Worm (Caenorhabditis elegans): Measurements from ENCODE around the gene M163.21.

The M163.21 gene

DNA sequence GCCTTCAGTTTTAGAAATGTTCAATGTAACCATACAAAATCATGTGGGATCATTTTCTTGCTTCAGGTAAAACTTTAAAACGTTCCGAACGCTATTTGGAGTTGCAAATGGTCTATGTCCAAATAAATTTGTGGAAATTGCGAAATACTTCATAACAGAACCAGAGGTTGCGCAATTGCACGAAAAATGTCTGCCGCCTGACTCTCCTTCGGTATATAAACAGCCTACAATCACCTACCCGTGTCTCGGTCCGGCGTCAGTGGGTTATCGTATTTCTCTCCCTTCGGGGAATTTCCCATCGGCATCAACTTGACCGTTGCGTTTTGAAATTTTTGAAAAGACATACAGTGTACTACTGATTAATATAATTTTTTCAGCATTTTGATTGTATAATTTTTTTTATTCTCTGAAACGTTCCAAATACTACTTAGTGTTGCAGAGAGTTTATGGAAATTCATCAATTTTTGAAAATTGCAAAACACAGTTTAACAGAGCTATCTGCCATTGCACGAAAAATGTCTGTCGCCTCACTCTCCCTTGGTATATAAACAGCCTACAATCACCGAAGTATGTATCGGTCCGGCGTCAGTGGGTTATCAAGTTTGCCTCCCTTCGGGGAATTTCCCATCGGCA, 10.1 kb downstream of the M163.21 start:
- no peak for TF ChIP-seq cog-1 (tag; optimal IDR thresholded peaks at IDR 0.05)
- TF ChIP-seq klf-2 (GFP tag; conservative IDR thresholded peaks at IDR 0.05), result no peak
- no peak for TF ChIP-seq tab-1 (GFP tag; IDR thresholded peaks at IDR 0.05)
- no peak for TF ChIP-seq T22C8.4 (GFP tag; IDR thresholded peaks at IDR 0.05)
- TF ChIP-seq ref-1 (GFP tag; conservative IDR thresholded peaks at IDR 0.05), result no peak
- no peak for TF ChIP-seq ztf-23 (GFP tag; IDR thresholded peaks at IDR 0.05)
- TF ChIP-seq flt-1 (GFP tag; IDR thresholded peaks at IDR 0.05), result no peak
- no peak for TF ChIP-seq ztf-29 (GFP tag; IDR thresholded peaks at IDR 0.05)
- no peak for TF ChIP-seq med-1 (GFP tag; optimal IDR thresholded peaks at IDR 0.05; ENCODE audit: insufficient read depth)

DNA sequence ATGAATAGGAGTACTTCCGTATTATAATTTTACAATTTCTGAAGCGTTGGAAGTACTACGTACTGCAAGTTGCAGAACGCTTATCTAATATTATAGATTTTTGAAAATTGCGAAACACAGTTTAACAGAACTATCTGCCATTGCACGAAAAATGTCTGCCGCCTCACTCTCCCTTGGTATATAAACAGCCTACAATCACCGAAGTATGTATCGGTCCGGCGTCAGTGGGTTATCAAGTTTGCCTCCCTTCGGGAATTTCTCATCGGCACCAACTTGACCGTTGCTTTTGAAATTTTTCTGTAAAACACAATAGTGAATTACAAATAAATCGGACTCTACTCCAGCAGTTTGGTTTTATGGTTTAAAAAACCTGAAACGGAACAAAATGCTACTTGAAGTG, 10.7 kb downstream of the M163.21 start:
- no peak for TF ChIP-seq ztf-23 (GFP tag; IDR thresholded peaks at IDR 0.05)

DNA sequence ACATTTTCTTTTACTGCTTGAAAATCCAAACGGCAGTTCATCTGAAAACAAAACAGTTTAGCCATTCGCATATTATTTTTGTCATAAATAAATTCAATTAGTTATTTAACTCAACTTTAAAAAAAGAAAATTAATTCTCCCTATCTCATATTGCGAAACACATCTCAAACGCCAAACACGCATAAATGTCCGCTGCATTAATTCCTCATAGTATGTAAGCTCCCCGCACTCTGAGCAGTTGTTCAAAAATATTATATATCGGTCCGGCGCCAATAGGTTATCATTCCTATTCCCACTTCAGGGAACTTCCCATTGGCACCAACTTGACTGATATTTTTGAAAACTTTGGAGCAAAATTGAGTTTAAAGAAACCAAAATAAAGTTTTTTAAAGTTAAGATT, 11.6 kb downstream of the M163.21 start:
- no peak for TF ChIP-seq ref-1 (GFP tag; conservative IDR thresholded peaks at IDR 0.05)
- no peak for TF ChIP-seq T22C8.4 (GFP tag; IDR thresholded peaks at IDR 0.05)
- no peak for TF ChIP-seq ztf-23 (GFP tag; IDR thresholded peaks at IDR 0.05)
- no peak for TF ChIP-seq flt-1 (GFP tag; IDR thresholded peaks at IDR 0.05)
- no peak for TF ChIP-seq tab-1 (GFP tag; IDR thresholded peaks at IDR 0.05)
- no peak for TF ChIP-seq cog-1 (tag; optimal IDR thresholded peaks at IDR 0.05)
- TF ChIP-seq med-1 (GFP tag; optimal IDR thresholded peaks at IDR 0.05; ENCODE audit: insufficient read depth), result no peak
- TF ChIP-seq klf-2 (GFP tag; conservative IDR thresholded peaks at IDR 0.05), result no peak
- no peak for TF ChIP-seq ztf-29 (GFP tag; IDR thresholded peaks at IDR 0.05)

DNA sequence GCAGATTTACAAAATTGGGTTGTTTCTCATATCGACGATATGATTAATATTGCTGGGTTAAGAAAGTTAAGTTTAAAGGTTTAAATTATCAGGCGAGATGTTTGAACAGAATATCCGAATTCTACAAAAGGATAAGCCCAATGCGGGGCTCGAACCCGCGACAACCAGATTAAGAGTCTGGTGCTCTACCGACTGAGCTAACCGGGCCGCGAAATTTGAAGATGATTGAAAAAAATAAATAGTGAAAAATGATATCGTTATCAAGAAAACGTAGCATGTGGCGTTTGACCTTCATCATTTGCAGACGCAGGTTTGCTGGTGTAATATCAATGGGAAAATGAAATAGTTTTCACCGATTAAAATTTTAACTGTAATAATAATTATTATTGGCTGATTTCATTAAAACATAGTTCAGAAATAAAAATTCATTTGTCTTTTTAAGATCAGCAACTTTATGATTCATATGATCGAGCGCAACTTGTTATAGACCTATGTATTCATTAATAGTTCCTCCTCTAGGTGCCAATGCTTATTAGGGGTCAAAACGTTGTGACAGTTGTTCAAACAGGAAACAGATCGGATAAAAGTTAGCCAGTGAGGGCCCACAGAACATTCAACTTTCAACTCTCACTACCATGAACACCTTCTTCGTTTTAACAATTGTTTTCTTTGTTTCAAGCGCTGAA, 12.3 kb downstream of the M163.21 start, which contains the start of gene M163.11:
M163.11 (plus strand) TSS at position 636 of the 686 bp plus-strand sequence.
- 0 out of 2 replicates have a peak, but pooled peaks have one; percentile 46 for TF ChIP-seq ztf-23 (GFP tag; IDR thresholded peaks at IDR 0.05)
- no peak for TF ChIP-seq flt-1 (GFP tag; IDR thresholded peaks at IDR 0.05)

DNA sequence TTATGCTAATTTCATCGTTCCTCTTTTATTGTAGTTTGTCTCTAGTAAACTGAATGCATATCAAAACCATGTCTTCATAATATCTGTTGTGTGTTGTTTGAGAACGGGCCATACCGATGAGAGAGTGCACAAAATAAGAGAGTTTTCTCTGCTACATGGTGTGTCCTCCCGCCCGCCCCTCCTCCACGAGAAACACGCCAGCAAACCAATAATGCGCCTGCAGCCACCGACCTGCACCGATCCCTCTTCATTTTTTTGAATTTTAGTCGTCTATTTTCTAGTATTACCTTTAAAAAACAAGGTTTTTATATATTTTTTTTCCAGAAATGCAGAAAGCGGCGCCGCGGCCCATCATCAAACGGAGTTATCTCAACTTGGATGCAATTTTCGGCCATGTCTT, 13.6 kb downstream of the M163.21 start, which contains the start of gene gfi-3:
gfi-3 (plus strand) TSS at position 325 of the 400 bp plus-strand sequence.
- TF ChIP-seq ztf-23 (GFP tag; IDR thresholded peaks at IDR 0.05), result peak; percentile 81
- no peak for TF ChIP-seq tab-1 (GFP tag; IDR thresholded peaks at IDR 0.05)
- no peak for TF ChIP-seq ref-1 (GFP tag; conservative IDR thresholded peaks at IDR 0.05)
- peak; percentile 40 for TF ChIP-seq med-1 (GFP tag; optimal IDR thresholded peaks at IDR 0.05; ENCODE audit: insufficient read depth)
- TF ChIP-seq T22C8.4 (GFP tag; IDR thresholded peaks at IDR 0.05), result peak; percentile 13; the same call in 1 of the 2 replicates

DNA sequence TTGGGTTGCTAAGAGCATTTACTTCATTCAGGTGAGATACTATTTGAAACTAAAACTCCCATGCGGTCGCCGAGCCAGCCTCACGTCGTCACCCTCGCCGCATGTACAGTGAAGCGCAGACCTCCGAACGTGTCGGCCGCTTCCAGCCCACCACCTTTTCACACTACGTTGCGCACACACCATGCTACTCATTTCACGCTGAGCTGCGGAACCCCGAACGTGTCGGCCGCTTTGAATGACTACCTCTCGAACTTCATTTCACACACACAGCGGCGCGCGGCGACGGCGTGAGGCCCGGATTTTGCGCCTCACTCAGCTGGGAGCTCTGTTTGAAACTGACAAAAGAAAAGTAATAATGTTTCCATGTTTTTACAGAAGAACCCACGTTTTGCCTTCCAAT, 15.0 kb downstream of the M163.21 start:
- TF ChIP-seq med-1 (GFP tag; optimal IDR thresholded peaks at IDR 0.05; ENCODE audit: insufficient read depth) (no peak), tab-1 (GFP tag; IDR thresholded peaks at IDR 0.05) (no peak), ztf-29 (GFP tag; IDR thresholded peaks at IDR 0.05) (no peak), ref-1 (GFP tag; conservative IDR thresholded peaks at IDR 0.05) (no peak), ztf-23 (GFP tag; IDR thresholded peaks at IDR 0.05) (no peak), T22C8.4 (GFP tag; IDR thresholded peaks at IDR 0.05) (no peak), flt-1 (GFP tag; IDR thresholded peaks at IDR 0.05) (no peak), cog-1 (tag; optimal IDR thresholded peaks at IDR 0.05) (no peak)

DNA sequence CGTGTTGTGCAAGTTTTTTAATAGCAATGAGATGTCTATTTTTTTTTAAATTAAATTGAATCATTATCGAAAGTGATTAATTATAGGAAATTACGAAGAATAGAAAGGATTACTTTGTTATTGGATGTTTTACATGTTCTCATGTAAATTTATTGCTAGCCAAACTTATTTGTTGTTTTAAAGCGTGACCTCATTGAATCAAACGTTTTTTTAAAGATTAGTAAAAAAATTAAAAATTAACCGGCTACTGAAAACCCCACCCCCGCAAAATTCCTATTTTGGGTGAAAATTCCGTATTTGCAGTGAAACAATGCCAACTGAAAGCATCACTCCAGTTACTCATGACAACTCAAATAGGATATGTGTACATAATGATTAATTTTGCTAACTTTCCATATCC, 18.2 kb downstream of the M163.21 start, which contains the start of gene M163.8:
M163.8 (plus strand) TSS at position 301 of the 400 bp plus-strand sequence.
- TF ChIP-seq ztf-23 (GFP tag; IDR thresholded peaks at IDR 0.05) (no peak), flt-1 (GFP tag; IDR thresholded peaks at IDR 0.05) (no peak)

DNA sequence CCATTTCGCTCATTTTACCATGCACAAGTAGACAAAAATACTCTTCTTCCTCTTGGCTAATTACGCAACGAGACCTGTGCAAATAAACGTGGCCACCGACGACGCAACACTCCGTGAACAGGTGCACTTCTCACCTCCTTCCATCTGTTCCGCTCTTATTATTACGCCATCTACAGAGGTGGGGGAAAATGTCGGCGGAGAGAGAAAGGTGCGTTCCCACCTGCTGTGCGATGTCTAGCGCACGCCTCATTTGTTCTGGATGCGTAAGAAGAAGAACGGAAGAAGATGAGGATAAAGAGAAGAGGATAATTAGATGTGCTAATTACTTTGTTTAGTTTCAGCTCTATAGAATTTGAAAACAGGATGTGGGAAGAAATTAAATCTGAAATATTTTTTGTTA, 19.9 kb downstream of the M163.21 start:
- TF ChIP-seq ztf-23 (GFP tag; IDR thresholded peaks at IDR 0.05), result no peak
- TF ChIP-seq klf-2 (GFP tag; conservative IDR thresholded peaks at IDR 0.05), result no peak
- TF ChIP-seq T22C8.4 (GFP tag; IDR thresholded peaks at IDR 0.05), result no peak
- TF ChIP-seq med-1 (GFP tag; optimal IDR thresholded peaks at IDR 0.05; ENCODE audit: insufficient read depth), result no peak
- peak; percentile 17 for TF ChIP-seq cog-1 (tag; optimal IDR thresholded peaks at IDR 0.05)
- TF ChIP-seq ref-1 (GFP tag; conservative IDR thresholded peaks at IDR 0.05), result no peak
- TF ChIP-seq ztf-29 (GFP tag; IDR thresholded peaks at IDR 0.05), result no peak
- peak; percentile 70; the same call in 1 of the 2 replicates for TF ChIP-seq flt-1 (GFP tag; IDR thresholded peaks at IDR 0.05)
- no peak for TF ChIP-seq tab-1 (GFP tag; IDR thresholded peaks at IDR 0.05)

DNA sequence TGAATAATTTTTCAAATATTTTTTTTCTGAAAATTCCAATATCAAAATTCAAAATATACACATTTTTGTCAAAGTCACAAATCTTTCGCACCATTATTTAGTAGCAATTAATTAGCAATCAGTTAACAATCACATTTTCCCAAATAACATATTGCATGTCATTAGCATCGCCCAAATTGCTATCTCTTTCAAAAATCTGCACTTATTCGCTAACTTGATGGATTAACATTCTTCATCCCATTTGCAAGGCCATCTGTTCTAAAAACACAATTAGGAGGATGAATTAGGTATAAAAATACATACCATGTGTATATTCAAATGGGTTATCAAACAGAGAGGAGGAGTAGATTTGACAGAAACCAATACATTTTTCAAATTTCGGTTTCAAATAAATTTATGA, 20.7 kb downstream of the M163.21 start:
- TF ChIP-seq T22C8.4 (GFP tag; IDR thresholded peaks at IDR 0.05), result no peak
- no peak for TF ChIP-seq ztf-23 (GFP tag; IDR thresholded peaks at IDR 0.05)
- no peak for TF ChIP-seq flt-1 (GFP tag; IDR thresholded peaks at IDR 0.05)
- TF ChIP-seq klf-2 (GFP tag; conservative IDR thresholded peaks at IDR 0.05), result no peak
- TF ChIP-seq ref-1 (GFP tag; conservative IDR thresholded peaks at IDR 0.05), result no peak
- TF ChIP-seq ztf-29 (GFP tag; IDR thresholded peaks at IDR 0.05), result no peak
- TF ChIP-seq med-1 (GFP tag; optimal IDR thresholded peaks at IDR 0.05; ENCODE audit: insufficient read depth), result no peak
- TF ChIP-seq cog-1 (tag; optimal IDR thresholded peaks at IDR 0.05), result no peak
- no peak for TF ChIP-seq tab-1 (GFP tag; IDR thresholded peaks at IDR 0.05)

DNA sequence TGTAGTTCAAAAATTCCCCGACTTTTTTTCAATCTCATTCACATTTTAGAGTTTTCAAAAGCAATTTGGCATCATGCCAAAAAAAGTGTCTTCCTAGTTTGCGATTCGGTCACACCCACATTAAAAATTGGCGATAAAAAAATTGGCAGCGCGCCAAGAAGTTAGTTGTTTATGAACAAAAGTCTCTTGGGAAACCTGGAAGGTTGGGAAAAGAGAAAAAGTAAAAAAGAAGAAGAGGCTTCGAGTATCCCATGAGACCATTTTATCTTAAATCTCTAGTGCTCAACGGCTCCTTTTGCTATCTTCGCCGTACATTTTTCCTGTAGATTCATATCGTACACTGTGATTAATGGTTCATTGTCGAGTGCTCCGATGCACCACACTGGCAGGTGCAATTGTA, 21.2 kb downstream of the M163.21 start:
- TF ChIP-seq klf-2 (GFP tag; conservative IDR thresholded peaks at IDR 0.05) (no peak), T22C8.4 (GFP tag; IDR thresholded peaks at IDR 0.05) (no peak), ref-1 (GFP tag; conservative IDR thresholded peaks at IDR 0.05) (no peak), flt-1 (GFP tag; IDR thresholded peaks at IDR 0.05) (no peak), med-1 (GFP tag; optimal IDR thresholded peaks at IDR 0.05; ENCODE audit: insufficient read depth) (no peak), ztf-23 (GFP tag; IDR thresholded peaks at IDR 0.05) (no peak), cog-1 (tag; optimal IDR thresholded peaks at IDR 0.05) (no peak), tab-1 (GFP tag; IDR thresholded peaks at IDR 0.05) (no peak), ztf-29 (GFP tag; IDR thresholded peaks at IDR 0.05) (no peak)
